Worm (Caenorhabditis elegans): Measurements from ENCODE around the gene gpa-6.
A peak's percentile ranks its signal among the peaks of the same experiment; 100 is the strongest.

The gpa-6 gene

ce11 chrX:13163185-13163584 lies 27.8 kb upstream of the gpa-6 start:
- TF ChIP-seq ceh-30 (tag; optimal IDR thresholded peaks at IDR 0.05) (no peak), unc-86 (tag; optimal IDR thresholded peaks at IDR 0.05) (no peak), F13H6.1 (tag; optimal IDR thresholded peaks at IDR 0.05) (no peak), elt-2 (tag; optimal IDR thresholded peaks at IDR 0.05) (no peak), fax-1 (tag; optimal IDR thresholded peaks at IDR 0.05) (no peak), mec-3 (tag; optimal IDR thresholded peaks at IDR 0.05; ENCODE audit: borderline replicate concordance) (no peak)

- TF ChIP-seq hlh-6 (tag; optimal IDR thresholded peaks at IDR 0.05), result no peak
- TF ChIP-seq dve-1 (tag; optimal IDR thresholded peaks at IDR 0.05), result no peak
- no peak for TF ChIP-seq ceh-31 (tag; optimal IDR thresholded peaks at IDR 0.05)
- no peak for TF ChIP-seq unc-55 (GFP tag; optimal IDR thresholded peaks at IDR 0.05)
- TF ChIP-seq fkh-6 (tag; optimal IDR thresholded peaks at IDR 0.05), result no peak
- TF ChIP-seq syd-9 (tag; optimal IDR thresholded peaks at IDR 0.05), result no peak
- no peak for TF ChIP-seq sdc-2 (tag; optimal IDR thresholded peaks at IDR 0.05)
Observed at ce11 chrX:13164301-13164700, 26.7 kb upstream of the gpa-6 start.

ce11 chrX:13165686-13166085 lies 25.3 kb upstream of the gpa-6 start:
- TF ChIP-seq ceh-24 (tag; optimal IDR thresholded peaks at IDR 0.05), result no peak
- no peak for TF ChIP-seq ceh-48 (tag; optimal IDR thresholded peaks at IDR 0.05)
- no peak for TF ChIP-seq ceh-45 (GFP tag; IDR thresholded peaks at IDR 0.05)
- peak; percentile 97 for TF ChIP-seq elt-2 (tag; optimal IDR thresholded peaks at IDR 0.05)
- TF ChIP-seq dve-1 (tag; optimal IDR thresholded peaks at IDR 0.05), result peak; percentile 0
- TF ChIP-seq pros-1 (tag; optimal IDR thresholded peaks at IDR 0.05), result no peak
- TF ChIP-seq pqm-1 (tag; optimal IDR thresholded peaks at IDR 0.05), result peak; percentile 14
- TF ChIP-seq C08G9.2 (tag; optimal IDR thresholded peaks at IDR 0.05), result no peak

- TF ChIP-seq C38D4.7 (GFP tag; optimal IDR thresholded peaks at IDR 0.05) (no peak), ceh-34 (tag; optimal IDR thresholded peaks at IDR 0.05) (peak; percentile 42), unc-55 (GFP tag; optimal IDR thresholded peaks at IDR 0.05) (peak; percentile 83), elt-4 (tag; optimal IDR thresholded peaks at IDR 0.05) (no peak), elt-2 (tag; optimal IDR thresholded peaks at IDR 0.05) (peak; percentile 34), ceh-19 (GFP tag; optimal IDR thresholded peaks at IDR 0.05) (no peak), ref-2 (tag; optimal IDR thresholded peaks at IDR 0.05) (peak; percentile 68), nfya-1 (tag; optimal IDR thresholded peaks at IDR 0.05) (peak; percentile 29), rnt-1 (tag; optimal IDR thresholded peaks at IDR 0.05) (peak; percentile 72), tbx-2 (tag; optimal IDR thresholded peaks at IDR 0.05) (peak; percentile 54), hlh-30 (tag; optimal IDR thresholded peaks at IDR 0.05; ENCODE audit: insufficient read depth) (peak; percentile 92)
Observed at ce11 chrX:13169133-13169532, 21.9 kb upstream of the gpa-6 start.

ce11 chrX:13169975-13170374 lies 21.0 kb upstream of the gpa-6 start, which contains the start of gene mob-2:
mob-2 (minus strand) TSS chrX:13170075.
- no peak for TF ChIP-seq sox-4 (tag; optimal IDR thresholded peaks at IDR 0.05)
- TF ChIP-seq unc-3 (GFP tag; conservative IDR thresholded peaks at IDR 0.05), result no peak
- no peak for TF ChIP-seq unc-3 (tag; optimal IDR thresholded peaks at IDR 0.05)
- no peak for TF ChIP-seq ceh-30 (tag; optimal IDR thresholded peaks at IDR 0.05)
- TF ChIP-seq ceh-22 (tag; optimal IDR thresholded peaks at IDR 0.05), result no peak
- no peak for TF ChIP-seq gmeb-2 (tag; optimal IDR thresholded peaks at IDR 0.05)
- TF ChIP-seq ahr-1 (tag; optimal IDR thresholded peaks at IDR 0.05), result no peak
- TF ChIP-seq unc-42 (tag; optimal IDR thresholded peaks at IDR 0.05), result no peak
- TF ChIP-seq pat-9 (tag; optimal IDR thresholded peaks at IDR 0.05), result no peak
- TF ChIP-seq ceh-2 (tag; optimal IDR thresholded peaks at IDR 0.05), result no peak
- TF ChIP-seq nhr-232 (tag; optimal IDR thresholded peaks at IDR 0.05), result no peak
- TF ChIP-seq sox-2 (GFP tag; IDR thresholded peaks at IDR 0.05), result no peak
- no peak for TF ChIP-seq ets-4 (tag; optimal IDR thresholded peaks at IDR 0.05)
- no peak for TF ChIP-seq pros-1 (tag; optimal IDR thresholded peaks at IDR 0.05)
- TF ChIP-seq ceh-34 (tag; optimal IDR thresholded peaks at IDR 0.05), result no peak
- TF ChIP-seq ceh-31 (tag; optimal IDR thresholded peaks at IDR 0.05), result no peak
- no peak for TF ChIP-seq tbx-7 (tag; optimal IDR thresholded peaks at IDR 0.05)

Data from whole organism, late embryonic.